In genomic region chrX:3835632-3836031, ce11 we compare ENCODE assay signal across 5 worm cellular contexts.
A peak's percentile ranks its signal among the peaks of the same experiment; 100 is the strongest.
TF ChIP-seq lines count a peak whose summit lies in the region.

No protein-coding gene starts in this region.

TF ChIP-seq in whole organism, L1 larva, 84 proteins besides CTCF, POLR2A, EP300 and RAD21:
- TF ChIP-seq fkh-4 (tag; optimal IDR thresholded peaks at IDR 0.05; lab: Kevin White, UChicago; ENCODE audit: borderline replicate concordance) (no peak), nhr-85 (tag; lab: Kevin White, UChicago) (peak; percentile 71), lin-14 (GFP tag; optimal IDR thresholded peaks at IDR 0.05; lab: Kevin White, UChicago) (peak; percentile 54), unc-86 (tag; optimal IDR thresholded peaks at IDR 0.05; lab: Kevin White, UChicago) (no peak)

TF ChIP-seq in whole organism, L2 larva, 48 proteins besides CTCF, POLR2A, EP300 and RAD21:
- TF ChIP-seq egl-27 (tag; optimal IDR thresholded peaks at IDR 0.05; lab: Kevin White, UChicago): no peak
- peak; percentile 38 for TF ChIP-seq nhr-25 (tag; optimal IDR thresholded peaks at IDR 0.05; lab: Kevin White, UChicago)
- TF ChIP-seq blmp-1 (tag; optimal IDR thresholded peaks at IDR 0.05; lab: Kevin White, UChicago; ENCODE audit: insufficient read depth): no peak
TF ChIP-seq in whole organism, L2 larva: peak in this region for 1.

TF ChIP-seq in whole organism, L3 larva, 47 proteins besides CTCF, POLR2A, EP300 and RAD21:
- no peak for TF ChIP-seq nhr-11 (tag; optimal IDR thresholded peaks at IDR 0.05; lab: Kevin White, UChicago)
- TF ChIP-seq nhr-76 (tag; optimal IDR thresholded peaks at IDR 0.05; lab: Kevin White, UChicago): no peak
- peak; percentile 90 for TF ChIP-seq nhr-25 (tag; optimal IDR thresholded peaks at IDR 0.05; lab: Kevin White, UChicago)
- peak; percentile 1 for TF ChIP-seq pha-4 (tag; optimal IDR thresholded peaks at IDR 0.05; lab: Kevin White, UChicago)

TF ChIP-seq in whole organism, L4 larva, 104 proteins besides CTCF, POLR2A, EP300 and RAD21 (continues in another document):
- no peak for TF ChIP-seq ctbp-1 (GFP tag; IDR thresholded peaks at IDR 0.05; lab: Robert Waterston, UW)
- no peak for TF ChIP-seq tra-1 (GFP tag; IDR thresholded peaks at IDR 0.05; lab: Robert Waterston, UW)
- TF ChIP-seq R02D3.7 (tag; optimal IDR thresholded peaks at IDR 0.05; lab: Kevin White, UChicago): no peak
- no peak for TF ChIP-seq nhr-77 (tag; optimal IDR thresholded peaks at IDR 0.05; lab: Kevin White, UChicago)
- peak; percentile 34 for TF ChIP-seq nhr-28 (tag; optimal IDR thresholded peaks at IDR 0.05; lab: Kevin White, UChicago)
- peak; percentile 37 for TF ChIP-seq mxl-3 (GFP tag; optimal IDR thresholded peaks at IDR 0.05; lab: Kevin White, UChicago)
- no peak for TF ChIP-seq daf-12 (tag; optimal IDR thresholded peaks at IDR 0.05; lab: Kevin White, UChicago)
- no peak for TF ChIP-seq spr-1 (tag; optimal IDR thresholded peaks at IDR 0.05; lab: Kevin White, UChicago)
- peak; percentile 27 for TF ChIP-seq hlh-11 (tag; optimal IDR thresholded peaks at IDR 0.05; lab: Kevin White, UChicago)
- peak; percentile 29 for TF ChIP-seq mep-1 (tag; optimal IDR thresholded peaks at IDR 0.05; lab: Kevin White, UChicago)
- no peak for TF ChIP-seq ZK337.2 (GFP tag; IDR thresholded peaks at IDR 0.05; lab: Robert Waterston, UW)
- TF ChIP-seq nhr-42 (GFP tag; IDR thresholded peaks at IDR 0.05; lab: Robert Waterston, UW): no peak
- peak in 1 of 2 experiments; percentile 43 for TF ChIP-seq unc-62 (GFP tag; optimal IDR thresholded peaks at IDR 0.05 in 1 of 2; lab: Kevin White, UChicago)
- no peak for TF ChIP-seq unc-62 (tag; optimal IDR thresholded peaks at IDR 0.05; lab: Kevin White, UChicago)
- no peak for TF ChIP-seq lin-1 (GFP tag; IDR thresholded peaks at IDR 0.05; lab: Robert Waterston, UW)
- no peak for TF ChIP-seq lin-38 (GFP tag; IDR thresholded peaks at IDR 0.05; lab: Robert Waterston, UW)
- TF ChIP-seq mxl-2 (GFP tag; conservative IDR thresholded peaks at IDR 0.05; lab: Robert Waterston, UW): no peak
- no peak for TF ChIP-seq lin-15B (tag; optimal IDR thresholded peaks at IDR 0.05; lab: Kevin White, UChicago)
- TF ChIP-seq hlh-30 (tag; optimal IDR thresholded peaks at IDR 0.05; lab: Kevin White, UChicago; ENCODE audit: insufficient read depth): peak; percentile 30
- no peak for TF ChIP-seq dmd-9 (GFP tag; IDR thresholded peaks at IDR 0.05; lab: Robert Waterston, UW)
- TF ChIP-seq zfp-2 (tag; optimal IDR thresholded peaks at IDR 0.05; lab: Kevin White, UChicago): no peak
- no peak for TF ChIP-seq T20F7.1 (GFP tag; optimal IDR thresholded peaks at IDR 0.05; lab: Kevin White, UChicago)
- TF ChIP-seq zfp-3 (GFP tag; conservative IDR thresholded peaks at IDR 0.05; lab: Robert Waterston, UW): no peak
- TF ChIP-seq daf-8 (GFP tag; IDR thresholded peaks at IDR 0.05; lab: Robert Waterston, UW): no peak
- TF ChIP-seq nhr-48 (tag; optimal IDR thresholded peaks at IDR 0.05; lab: Kevin White, UChicago): peak; percentile 45
- no peak for TF ChIP-seq ama-1 (optimal IDR thresholded peaks at IDR 0.05; lab: Kevin White, UChicago)
- no peak for TF ChIP-seq ces-1 (GFP tag; optimal IDR thresholded peaks at IDR 0.05; lab: Kevin White, UChicago)
- no peak for TF ChIP-seq T26A8.4 (GFP tag; IDR thresholded peaks at IDR 0.05; lab: Robert Waterston, UW)
- no peak for TF ChIP-seq Y5F2A.4 (GFP tag; optimal IDR thresholded peaks at IDR 0.05; lab: Kevin White, UChicago)
- no peak for TF ChIP-seq dmd-8 (GFP tag; IDR thresholded peaks at IDR 0.05; lab: Robert Waterston, UW)
- TF ChIP-seq zip-2 (tag; optimal IDR thresholded peaks at IDR 0.05; lab: Kevin White, UChicago): no peak
- TF ChIP-seq ztf-11 (tag; optimal IDR thresholded peaks at IDR 0.05; lab: Kevin White, UChicago): no peak
- TF ChIP-seq nhr-41 (GFP tag; IDR thresholded peaks at IDR 0.05; lab: Robert Waterston, UW): no peak
- no peak for TF ChIP-seq nhr-6 (tag; optimal IDR thresholded peaks at IDR 0.05; lab: Kevin White, UChicago)
- TF ChIP-seq nhr-11 (tag; optimal IDR thresholded peaks at IDR 0.05; lab: Kevin White, UChicago): no peak
- no peak for TF ChIP-seq set-16 (GFP tag; IDR thresholded peaks at IDR 0.05; lab: Robert Waterston, UW)
- TF ChIP-seq pha-4 (GFP tag; IDR thresholded peaks at IDR 0.05; lab: Robert Waterston, UW): no peak
- peak; percentile 24 for TF ChIP-seq pha-4 (tag; optimal IDR thresholded peaks at IDR 0.05; lab: Kevin White, UChicago)
- no peak for TF ChIP-seq tag-97 (GFP tag; IDR thresholded peaks at IDR 0.05; lab: Robert Waterston, UW)
- no peak for TF ChIP-seq aly-2 (tag; optimal IDR thresholded peaks at IDR 0.05; lab: Kevin White, UChicago)
- TF ChIP-seq F37D6.2 (tag; optimal IDR thresholded peaks at IDR 0.05; lab: Kevin White, UChicago): no peak
- no peak for TF ChIP-seq hif-1 (tag; optimal IDR thresholded peaks at IDR 0.05; lab: Kevin White, UChicago)
- TF ChIP-seq F10B5.3 (tag; optimal IDR thresholded peaks at IDR 0.05; lab: Kevin White, UChicago): no peak

TF ChIP-seq in whole organism, midembryonic, 9 proteins besides CTCF, POLR2A, EP300 and RAD21:
- TF ChIP-seq ref-1 (GFP tag; conservative IDR thresholded peaks at IDR 0.05; lab: Robert Waterston, UW): no peak
- 0 out of 2 replicates have a peak, but pooled peaks have one; percentile 30 for TF ChIP-seq ztf-23 (GFP tag; IDR thresholded peaks at IDR 0.05; lab: Robert Waterston, UW)

Comparison
In these comparisons a context has a peak if more than half of its experiments do, and no peak if none do; other contexts are left out.
1. Of the 29 proteins assayed by ChIP-seq in both whole organism, L4 larva and whole organism, L1 larva: peak only in whole organism, L4 larva: mep-1 and nhr-28; only in whole organism, L1 larva: none; in both: none; in neither: 25; mixed calls (peak in some experiments, not most) for 2.